Fruit fly (Drosophila melanogaster): ENCODE results near the gene CG33934.

DNA sequence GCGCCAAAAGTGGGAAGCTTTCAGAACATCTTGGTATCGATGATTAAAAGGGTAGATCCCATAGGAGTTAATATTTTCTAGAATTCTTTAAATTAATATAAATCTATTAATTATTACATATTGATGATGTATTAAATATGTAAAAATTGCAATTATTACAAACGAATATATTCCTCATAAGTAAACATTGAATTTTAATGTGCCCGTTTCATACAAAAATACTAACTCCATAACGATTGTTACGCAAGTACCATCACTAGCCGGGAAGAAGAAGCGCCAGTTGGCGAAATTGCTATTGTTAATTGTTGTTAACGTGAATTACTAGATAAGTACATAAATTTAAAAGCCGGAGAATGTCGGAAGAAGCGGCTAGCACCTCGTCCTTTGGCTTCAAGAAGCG lies 14.9 kb downstream of the CG33934 start, which contains the start of gene mdlc:
- TF ChIP-seq CG6163 (GFP tag; IDR thresholded peaks at IDR 0.05) (no peak), CG8319 (GFP tag; optimal IDR thresholded peaks at IDR 0.05) (no peak), Smox (GFP tag; optimal IDR thresholded peaks at IDR 0.05) (no peak), CG4318 (GFP tag; optimal IDR thresholded peaks at IDR 0.05) (no peak), CG15336 (GFP tag; IDR thresholded peaks at IDR 0.05) (no peak), CG6792 (GFP tag; optimal IDR thresholded peaks at IDR 0.05) (no peak), acj6 (GFP tag; optimal IDR thresholded peaks at IDR 0.05) (no peak), topi (GFP tag; optimal IDR thresholded peaks at IDR 0.05) (no peak), dsx (GFP tag; optimal IDR thresholded peaks at IDR 0.05; ENCODE audit: poor library complexity, severe bottlenecking) (no peak), CG11902 (GFP tag; optimal IDR thresholded peaks at IDR 0.05) (no peak), lz (GFP tag; optimal IDR thresholded peaks at IDR 0.05) (no peak)

Measured in whole organism, prepupa.